Fruit fly (Drosophila melanogaster) Kc167 (cell line): ENCODE results near the gene escl.

ENCODE experiments used
- Myc ChIP-seq: fragments of >200 bp; optimal IDR thresholded peaks from 2 replicates; lab custom pipeline; 2017; ENCODE audit warnings: missing external identifiers
- Sin3A ChIP-seq: fragments of >200 bp; optimal IDR thresholded peaks from 2 replicates; lab custom pipeline; 2018; ENCODE audit warnings: missing external identifiers
- h ChIP-seq: fragments of >200 bp; optimal IDR thresholded peaks from 3 replicates; lab custom pipeline; 2018; ENCODE audit warnings: missing external identifiers
- insv ChIP-seq: fragments of >200 bp; optimal IDR thresholded peaks from 3 replicates; lab custom pipeline; 2018; ENCODE audit warnings: missing external identifiers
- psq ChIP-seq: fragments of >200 bp; optimal IDR thresholded peaks from 2 replicates; lab custom pipeline; 2017; ENCODE audit warnings: missing external identifiers
- ttk ChIP-seq: sonication (Bioruptor generic); optimal IDR thresholded peaks from 2 replicates; lab custom pipeline; 2017; ENCODE audit warnings: missing external identifiers

DNA sequence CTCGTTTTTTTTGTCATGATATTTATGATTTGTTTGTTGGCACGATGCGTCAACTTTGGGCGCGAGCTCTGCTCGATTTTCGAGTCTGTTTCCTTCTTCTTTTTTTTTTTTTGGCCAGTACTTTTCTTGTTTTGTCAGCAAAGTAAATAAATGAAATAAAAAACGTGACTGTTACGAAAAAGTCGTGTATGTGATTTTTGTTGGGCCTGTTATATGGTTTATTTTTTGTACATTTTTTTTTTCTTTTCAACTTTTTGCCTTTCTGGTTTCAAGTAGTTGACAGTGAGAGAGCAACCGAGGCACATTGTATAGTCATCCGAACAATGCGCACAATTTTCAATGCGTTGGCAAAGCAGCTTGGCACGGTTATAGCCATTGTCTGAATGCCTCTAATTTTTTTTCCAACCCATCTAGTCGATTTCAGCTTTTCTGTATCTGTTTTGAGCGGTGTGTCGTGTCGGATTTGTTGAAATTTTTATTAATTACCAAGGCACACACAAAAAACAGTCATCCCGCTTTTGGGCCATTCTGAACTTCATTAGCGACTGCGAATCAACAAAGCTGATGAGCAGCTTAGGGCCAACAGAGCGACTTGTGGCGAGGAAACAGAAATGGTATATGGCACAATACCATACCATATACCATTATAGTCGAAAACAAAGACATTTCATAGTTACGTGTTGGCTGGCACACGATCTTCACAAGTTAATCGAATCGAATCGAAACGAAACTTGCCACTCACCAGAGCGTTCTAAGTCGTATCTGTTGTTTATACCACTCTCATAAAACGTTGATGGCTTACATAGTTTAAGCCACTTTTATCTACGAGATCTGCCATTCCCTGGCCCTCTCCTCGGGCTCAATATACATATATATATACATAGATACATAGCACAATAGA is 27.1 kb upstream of the escl start:
- no peak for TF ChIP-seq h (lab: Kevin White, UChicago)
- no peak for TF ChIP-seq insv (lab: Kevin White, UChicago)
- TF ChIP-seq psq (lab: Kevin White, UChicago) = no peak
- no peak for TF ChIP-seq Myc (lab: Kevin White, UChicago)
- no peak for TF ChIP-seq Sin3A (lab: Kevin White, UChicago)
- TF ChIP-seq ttk (lab: Kevin White, UChicago) = no peak
